Worm (Caenorhabditis elegans) whole organism, mixed stage, embryonic: ENCODE measurements around the gene faxc-1.

ENCODE experiments used
- M03D4.4 ChIP-seq: sonication (generic microtip); optimal IDR thresholded peaks from 2 replicates; lab custom pipeline; 2017; ENCODE audit warnings: mild to moderate bottlenecking, missing genetic modification characterization, missing compliant biosample characterization
- bed-3 ChIP-seq: fragments of 200-800 bp; sonication (Bioruptor generic); optimal IDR thresholded peaks from 3 replicates; lab custom pipeline; 2018; ENCODE audit warnings: mild to moderate bottlenecking, missing genetic modification characterization, moderate library complexity, missing compliant biosample characterization
- blmp-1 ChIP-seq: fragments of 150-350 bp; optimal IDR thresholded peaks from 2 replicates; lab custom pipeline; 2014; ENCODE audit warnings: missing biosample characterization, missing genetic modification characterization
- ceh-39 ChIP-seq: fragments of 150-350 bp; optimal IDR thresholded peaks from 2 replicates; lab custom pipeline; 2014; ENCODE audit warnings: missing biosample characterization, missing genetic modification characterization
- ceh-43 ChIP-seq: fragments of 200-800 bp; sonication (Bioruptor generic); optimal IDR thresholded peaks from 2 replicates; lab custom pipeline; 2018; ENCODE audit warnings: mild to moderate bottlenecking, missing genetic modification characterization, moderate library complexity, missing compliant biosample characterization
- ceh-83 ChIP-seq: fragments of 200-800 bp; sonication (Bioruptor generic); optimal IDR thresholded peaks from 2 replicates; lab custom pipeline; 2018; ENCODE audit warnings: mild to moderate bottlenecking, missing genetic modification characterization, missing compliant biosample characterization
- ces-1 ChIP-seq: fragments of 150-350 bp; optimal IDR thresholded peaks from 2 replicates; lab custom pipeline; 2014; ENCODE audit warnings: missing biosample characterization, missing genetic modification reagents, missing genetic modification characterization
- cnd-1 ChIP-seq: fragments of 200-800 bp; sonication (Bioruptor generic); optimal IDR thresholded peaks from 2 replicates; lab custom pipeline; 2018; ENCODE audit warnings: mild to moderate bottlenecking, missing genetic modification characterization, missing compliant biosample characterization
- drap-1 ChIP-seq: fragments of 200-800 bp; sonication (Bioruptor generic); optimal IDR thresholded peaks from 3 replicates; lab custom pipeline; 2018; ENCODE audit warnings: mild to moderate bottlenecking, missing genetic modification characterization, missing compliant biosample characterization
- elt-1 ChIP-seq: sonication (generic microtip); optimal IDR thresholded peaks from 2 replicates; lab custom pipeline; 2017; ENCODE audit warnings: missing genetic modification characterization, mild to moderate bottlenecking, missing compliant biosample characterization, antibody characterized with exemption, moderate library complexity, borderline replicate concordance; ENCODE audit not compliant: insufficient read depth
- elt-3 ChIP-seq: fragments of 150-350 bp; optimal IDR thresholded peaks from 2 replicates; lab custom pipeline; 2014; ENCODE audit warnings: missing biosample characterization, missing genetic modification characterization
- flh-1 ChIP-seq: fragments of 200-800 bp; sonication (Bioruptor generic); optimal IDR thresholded peaks from 2 replicates; lab custom pipeline; 2018; ENCODE audit warnings: mild to moderate bottlenecking, missing genetic modification characterization, moderate library complexity, missing compliant biosample characterization
- ham-2 ChIP-seq: fragments of 200-800 bp; sonication (Bioruptor generic); optimal IDR thresholded peaks from 2 replicates; lab custom pipeline; 2018; ENCODE audit warnings: mild to moderate bottlenecking, missing genetic modification characterization, missing compliant biosample characterization
- hlh-1 ChIP-seq: fragments of 150-350 bp; optimal IDR thresholded peaks from 2 replicates; lab custom pipeline; 2014; ENCODE audit warnings: missing biosample characterization, missing genetic modification reagents, missing genetic modification characterization
- lin-13 ChIP-seq: fragments of 150-350 bp; optimal IDR thresholded peaks from 2 replicates; lab custom pipeline; 2014; ENCODE audit warnings: missing biosample characterization, missing genetic modification characterization
- lsy-2 ChIP-seq: fragments of 150-350 bp; optimal IDR thresholded peaks from 2 replicates; lab custom pipeline; 2014; ENCODE audit warnings: missing biosample characterization, missing genetic modification characterization
- mab-5 ChIP-seq: fragments of 150-350 bp; optimal IDR thresholded peaks from 2 replicates; lab custom pipeline; 2014; ENCODE audit warnings: missing biosample characterization, missing genetic modification characterization
- mep-1 ChIP-seq: fragments of 150-350 bp; optimal IDR thresholded peaks from 2 replicates; lab custom pipeline; 2017; ENCODE audit warnings: missing biosample characterization, missing genetic modification reagents, missing genetic modification characterization, inconsistent platforms
- nhr-2 ChIP-seq: fragments of 150-350 bp; optimal IDR thresholded peaks from 2 replicates; lab custom pipeline; 2014; ENCODE audit warnings: missing biosample characterization, missing genetic modification characterization
- nhr-237 ChIP-seq: fragments of 150-350 bp; optimal IDR thresholded peaks from 2 replicates; lab custom pipeline; 2014; ENCODE audit warnings: missing biosample characterization, missing genetic modification characterization
- nhr-28 ChIP-seq: fragments of 150-350 bp; optimal IDR thresholded peaks from 2 replicates; lab custom pipeline; 2014; ENCODE audit warnings: missing biosample characterization, missing genetic modification characterization
- nhr-76 ChIP-seq: sonication (generic microtip); optimal IDR thresholded peaks from 2 replicates; lab custom pipeline; 2017; ENCODE audit warnings: missing biosample characterization, missing genetic modification characterization
- pha-4 ChIP-seq: fragments of 150-350 bp; optimal IDR thresholded peaks from 2 replicates; lab custom pipeline; 2018; ENCODE audit warnings: missing biosample characterization, missing genetic modification reagents, missing genetic modification characterization
- snpc-4 ChIP-seq: fragments of 150-350 bp; optimal IDR thresholded peaks from 2 replicates; lab custom pipeline; 2014; ENCODE audit warnings: missing biosample characterization, missing genetic modification characterization
- sptf-1 ChIP-seq: sonication (generic microtip); optimal IDR thresholded peaks from 2 replicates; lab custom pipeline; 2017; ENCODE audit warnings: mild to moderate bottlenecking, missing genetic modification characterization, moderate library complexity, missing compliant biosample characterization
- tbx-8 ChIP-seq: fragments of 200-800 bp; sonication (Bioruptor generic); optimal IDR thresholded peaks from 2 replicates; lab custom pipeline; 2018; ENCODE audit warnings: mild to moderate bottlenecking, missing genetic modification characterization, moderate library complexity, missing compliant biosample characterization
- unc-120 ChIP-seq: sonication (generic microtip); optimal IDR thresholded peaks from 2 replicates; lab custom pipeline; 2017; ENCODE audit warnings: missing genetic modification characterization, missing compliant biosample characterization; ENCODE audit not compliant: poor library complexity, severe bottlenecking
- unc-39 ChIP-seq: fragments of 150-350 bp; optimal IDR thresholded peaks from 2 replicates; lab custom pipeline; 2014; ENCODE audit warnings: missing biosample characterization, missing genetic modification characterization
- unc-62 ChIP-seq: fragments of 150-350 bp; optimal IDR thresholded peaks from 2 replicates; lab custom pipeline; 2014; ENCODE audit warnings: missing biosample characterization, missing genetic modification reagents, missing genetic modification characterization
- zip-8 ChIP-seq: fragments of 150-350 bp; optimal IDR thresholded peaks from 2 replicates; lab custom pipeline; 2014; ENCODE audit warnings: missing biosample characterization, missing genetic modification characterization
- ztf-11 ChIP-seq: fragments of 150-350 bp; optimal IDR thresholded peaks from 2 replicates; lab custom pipeline; 2014; ENCODE audit warnings: missing biosample characterization, missing genetic modification characterization

Gene faxc-1

DNA sequence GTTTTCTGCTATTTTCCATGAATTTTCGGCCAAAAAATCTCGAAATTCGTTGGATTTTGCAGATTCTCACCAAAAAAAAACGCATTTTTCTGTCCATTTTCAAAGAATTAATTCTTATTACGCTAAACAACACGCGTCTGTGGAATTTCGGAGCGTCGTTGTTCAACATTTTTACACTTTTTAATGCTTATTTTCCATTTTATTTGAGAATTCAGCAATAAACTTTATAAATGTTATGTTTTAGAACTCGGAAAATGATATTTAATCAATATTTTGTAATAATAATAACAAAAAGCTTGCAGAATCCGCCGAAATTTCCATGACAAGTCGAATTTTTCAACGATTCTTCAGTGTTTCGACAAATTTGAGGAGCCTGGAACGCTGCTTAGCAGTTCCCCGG is 16.4 kb downstream of the faxc-1 start, which contains the start of gene ife-5:
Gene ife-5, plus strand, starts transcription at position 301 of the 400 bp plus-strand sequence.
- TF ChIP-seq ceh-83 (GFP tag; lab: Kevin White, UChicago) (no peak), nhr-237 (no peak), ceh-43 (no peak), nhr-28 (tag; lab: Kevin White, UChicago) (no peak), ham-2 (no peak), ztf-11 (tag; lab: Kevin White, UChicago) (no peak), mab-5 (tag; lab: Kevin White, UChicago) (no peak), elt-1 (tag; lab: Kevin White, UChicago) (no peak), blmp-1 (tag; lab: Kevin White, UChicago) (no peak), bed-3 (GFP tag; lab: Kevin White, UChicago) (no peak), drap-1 (GFP tag; lab: Kevin White, UChicago) (no peak), zip-8 (tag; lab: Kevin White, UChicago) (no peak), elt-3 (no peak), ceh-39 (tag; lab: Kevin White, UChicago) (no peak), M03D4.4 (tag; lab: Kevin White, UChicago) (no peak), pha-4 (tag; lab: Kevin White, UChicago) (no peak), nhr-76 (tag; lab: Kevin White, UChicago) (no peak), sptf-1 (no peak), lin-13 (tag; lab: Kevin White, UChicago) (no peak)

- no peak for TF ChIP-seq lin-13 (tag; lab: Kevin White, UChicago)
- TF ChIP-seq tbx-8 (GFP tag; lab: Kevin White, UChicago) = no peak
- no peak for TF ChIP-seq bed-3 (GFP tag; lab: Kevin White, UChicago)
- TF ChIP-seq sptf-1 = no peak
- TF ChIP-seq pha-4 (tag; lab: Kevin White, UChicago) = no peak
- TF ChIP-seq unc-39 = no peak
- no peak for TF ChIP-seq elt-3
- no peak for TF ChIP-seq lsy-2
- TF ChIP-seq flh-1 (GFP tag; lab: Kevin White, UChicago) = no peak
- no peak for TF ChIP-seq ceh-43
- TF ChIP-seq, all 35 proteins: peak for 0
Observed at ce11 chrII:12284045-12284444, 20.1 kb downstream of the faxc-1 start.

DNA sequence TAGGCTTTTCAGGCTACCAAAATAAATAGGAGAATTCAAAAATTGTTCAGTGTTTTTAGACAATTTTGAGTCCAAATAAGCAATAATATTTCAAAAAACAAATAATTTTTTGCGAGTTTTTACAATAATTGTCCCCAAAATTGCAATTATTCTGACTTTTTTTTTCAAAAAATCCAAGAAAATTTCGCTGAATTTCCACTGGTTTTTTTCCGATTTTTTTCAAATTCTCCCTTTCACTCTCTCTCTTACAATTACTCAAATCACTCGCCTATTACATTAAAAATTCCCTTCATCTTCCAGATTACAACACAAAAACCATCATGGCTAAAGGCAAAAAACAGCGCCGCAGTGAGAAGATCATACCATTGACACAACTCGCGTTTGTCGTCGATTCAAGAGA is 25.1 kb downstream of the faxc-1 start, which contains the start of gene Y57A10A.31:
Gene Y57A10A.31, plus strand, starts transcription at position 301 of the 400 bp plus-strand sequence.
- TF ChIP-seq ceh-83 (GFP tag; lab: Kevin White, UChicago) = no peak
- no peak for TF ChIP-seq nhr-76 (tag; lab: Kevin White, UChicago)
- TF ChIP-seq pha-4 (tag; lab: Kevin White, UChicago) = no peak
- no peak for TF ChIP-seq mep-1 (tag; lab: Kevin White, UChicago)
- TF ChIP-seq ces-1 (GFP tag; lab: Kevin White, UChicago) = no peak
- no peak for TF ChIP-seq ceh-39 (tag; lab: Kevin White, UChicago)
- no peak for TF ChIP-seq nhr-2 (tag; lab: Kevin White, UChicago)
- no peak for TF ChIP-seq snpc-4 (tag; lab: Kevin White, UChicago)
- TF ChIP-seq ham-2 = no peak
- no peak for TF ChIP-seq ceh-43
- no peak for TF ChIP-seq unc-39
- no peak for TF ChIP-seq mab-5 (tag; lab: Kevin White, UChicago)
- no peak for TF ChIP-seq lsy-2
- no peak for TF ChIP-seq flh-1 (GFP tag; lab: Kevin White, UChicago)
- TF ChIP-seq ztf-11 (tag; lab: Kevin White, UChicago) = no peak

DNA sequence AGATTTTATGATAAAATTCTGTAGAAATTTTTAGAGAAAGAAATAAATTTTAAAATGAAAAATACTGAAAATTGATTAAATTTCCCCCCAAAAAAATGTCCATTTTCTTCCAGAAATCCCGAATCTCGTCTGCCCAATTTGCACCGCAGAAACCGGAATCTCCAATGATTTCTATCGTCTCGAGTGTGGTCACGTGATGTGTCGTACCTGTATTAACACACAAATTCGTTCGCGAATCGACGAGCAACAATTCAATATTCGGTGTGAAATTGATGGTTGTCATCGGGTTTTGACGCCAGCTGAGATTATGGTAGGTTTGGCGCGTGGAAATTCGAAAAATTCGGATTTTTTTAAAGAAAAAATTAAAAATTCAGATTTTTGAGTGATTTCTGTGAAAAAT is 32.6 kb downstream of the faxc-1 start:
- no peak for TF ChIP-seq hlh-1
- TF ChIP-seq nhr-237 = no peak
- TF ChIP-seq cnd-1 = no peak
- no peak for TF ChIP-seq ceh-83 (GFP tag; lab: Kevin White, UChicago)
- TF ChIP-seq unc-39 = no peak
- no peak for TF ChIP-seq nhr-28 (tag; lab: Kevin White, UChicago)
- TF ChIP-seq tbx-8 (GFP tag; lab: Kevin White, UChicago) = no peak
- no peak for TF ChIP-seq ces-1 (GFP tag; lab: Kevin White, UChicago)
- TF ChIP-seq nhr-2 (tag; lab: Kevin White, UChicago) = no peak
- no peak for TF ChIP-seq pha-4 (tag; lab: Kevin White, UChicago)
- no peak for TF ChIP-seq unc-62
- TF ChIP-seq unc-120 (tag; lab: Kevin White, UChicago) = no peak
- TF ChIP-seq snpc-4 (tag; lab: Kevin White, UChicago) = no peak
- TF ChIP-seq lsy-2 = no peak
- TF ChIP-seq M03D4.4 (tag; lab: Kevin White, UChicago) = no peak
- no peak for TF ChIP-seq mep-1 (tag; lab: Kevin White, UChicago)
- TF ChIP-seq blmp-1 (tag; lab: Kevin White, UChicago) = no peak
